Fruit fly (Drosophila melanogaster) whole organism, pupa: ENCODE data around the gene MED26.

Experiments
- CG13204 ChIP-seq: fragments of 200-800 bp; sonication (Bioruptor generic); optimal IDR thresholded peaks from 2 replicates; lab custom pipeline; 2018; ENCODE audit warnings: missing biosample characterization, mild to moderate bottlenecking, missing genetic modification characterization, moderate library complexity
- CG32121 ChIP-seq: fragments of 200-800 bp; sonication (Bioruptor generic); IDR thresholded peaks from 2 replicates; pipeline ENCODE4 v1.3.6; 2022; ENCODE audit warnings: missing biosample characterization, missing genetic modification characterization
- CG8301 ChIP-seq: fragments of 200-800 bp; sonication (Bioruptor generic); optimal IDR thresholded peaks from 2 replicates; lab custom pipeline; 2018; ENCODE audit warnings: missing biosample characterization, mild to moderate bottlenecking, missing genetic modification characterization
- Pif1A ChIP-seq: fragments of 200-800 bp; sonication (Bioruptor generic); optimal IDR thresholded peaks from 3 replicates; lab custom pipeline; 2016; ENCODE audit warnings: missing biosample characterization, missing genetic modification characterization

dm6 chr4:834837-835534 lies 46.2 kb upstream of the MED26 start:
- TF ChIP-seq Pif1A (GFP tag; lab: Kevin White, UChicago), result no peak
- TF ChIP-seq CG8301 (tag; lab: Kevin White, UChicago), result no peak
- no peak for TF ChIP-seq CG32121
- TF ChIP-seq CG13204 (GFP tag; lab: Kevin White, UChicago), result no peak
